Fruit fly (Drosophila melanogaster) whole organism, prepupa: ENCODE data around the gene Pde11.

Source experiments
- Blimp-1 ChIP-seq: fragments of 200-800 bp; sonication (Bioruptor generic); optimal IDR thresholded peaks from 3 replicates; lab custom pipeline; 2017; ENCODE audit warnings: missing biosample characterization, missing genetic modification characterization, mild to moderate bottlenecking, moderate library complexity, missing genetic modification reagents
- CG10631 ChIP-seq: fragments of 200-800 bp; sonication (Bioruptor generic); optimal IDR thresholded peaks from 2 replicates; lab custom pipeline; 2016; ENCODE audit warnings: missing biosample characterization, missing genetic modification characterization
- CG11762 ChIP-seq: fragments of 200-800 bp; sonication (Bioruptor generic); optimal IDR thresholded peaks from 3 replicates; lab custom pipeline; 2016; ENCODE audit warnings: missing biosample characterization, missing genetic modification characterization; ENCODE audit not compliant: insufficient read depth
- CG15336 ChIP-seq: fragments of 200-800 bp; sonication (Bioruptor generic); IDR thresholded peaks from 2 replicates; pipeline ENCODE4 v1.3.6; 2022; ENCODE audit warnings: missing biosample characterization, missing genetic modification characterization
- CG3032 ChIP-seq: fragments of 200-800 bp; optimal IDR thresholded peaks from 2 replicates; lab custom pipeline; 2019; ENCODE audit warnings: missing biosample characterization, mild to moderate bottlenecking, missing genetic modification characterization, moderate library complexity
- CG31627 ChIP-seq: fragments of 200-800 bp; sonication (Bioruptor generic); optimal IDR thresholded peaks from 3 replicates; lab custom pipeline; 2016; ENCODE audit warnings: missing biosample characterization, missing genetic modification characterization
- CG32006 ChIP-seq: fragments of 200-800 bp; sonication (Bioruptor generic); optimal IDR thresholded peaks from 3 replicates; lab custom pipeline; 2017; ENCODE audit warnings: missing biosample characterization, mild to moderate bottlenecking, missing genetic modification characterization
- CG34406 ChIP-seq: fragments of 200-800 bp; sonication (Bioruptor generic); optimal IDR thresholded peaks from 3 replicates; lab custom pipeline; 2016; ENCODE audit warnings: missing biosample characterization, missing genetic modification characterization
- CG3919 ChIP-seq: fragments of 200-800 bp; sonication (Bioruptor generic); optimal IDR thresholded peaks from 3 replicates; lab custom pipeline; 2016; ENCODE audit warnings: missing biosample characterization, missing genetic modification characterization
- CG4318 ChIP-seq: fragments of 200-800 bp; sonication (Bioruptor generic); optimal IDR thresholded peaks from 3 replicates; lab custom pipeline; 2017; ENCODE audit warnings: missing biosample characterization, mild to moderate bottlenecking, missing genetic modification characterization
- CG6276 ChIP-seq: fragments of 200-800 bp; sonication (Bioruptor generic); optimal IDR thresholded peaks from 2 replicates; lab custom pipeline; 2017; ENCODE audit warnings: missing biosample characterization, mild to moderate bottlenecking, missing genetic modification characterization
- CG6854 ChIP-seq: fragments of 200-800 bp; sonication (Bioruptor generic); optimal IDR thresholded peaks from 2 replicates; lab custom pipeline; 2017; ENCODE audit warnings: missing biosample characterization, mild to moderate bottlenecking, missing genetic modification characterization
- CG7368 ChIP-seq: fragments of 200-800 bp; sonication (Bioruptor generic); optimal IDR thresholded peaks from 3 replicates; lab custom pipeline; 2016; ENCODE audit warnings: missing biosample characterization, missing genetic modification characterization
- CG8632 ChIP-seq: fragments of 200-800 bp; sonication (Bioruptor generic); optimal IDR thresholded peaks from 3 replicates; lab custom pipeline; 2016; ENCODE audit warnings: missing biosample characterization, missing genetic modification characterization
- CG9139 ChIP-seq: fragments of 200-800 bp; sonication (Bioruptor generic); optimal IDR thresholded peaks from 3 replicates; lab custom pipeline; 2017; ENCODE audit warnings: missing biosample characterization, mild to moderate bottlenecking, missing genetic modification characterization
- Eip75B ChIP-seq: fragments of 200-800 bp; sonication (Bioruptor generic); optimal IDR thresholded peaks from 3 replicates; lab custom pipeline; 2016; ENCODE audit warnings: missing biosample characterization, missing genetic modification characterization
- Eip78C ChIP-seq: fragments of 200-800 bp; sonication (Bioruptor generic); peaks from one replicate; lab custom pipeline; 2016; ENCODE audit warnings: missing biosample characterization, missing genetic modification characterization
- Eip93F ChIP-seq: fragments of 200-800 bp; sonication (Bioruptor generic); optimal IDR thresholded peaks from 2 replicates; lab custom pipeline; 2016; ENCODE audit warnings: missing biosample characterization, mild to moderate bottlenecking, missing genetic modification characterization
- Ets96B ChIP-seq: fragments of 200-800 bp; optimal IDR thresholded peaks from 2 replicates; lab custom pipeline; 2019; ENCODE audit warnings: missing biosample characterization, mild to moderate bottlenecking, missing genetic modification characterization, moderate library complexity
- Hr38 ChIP-seq: sonication (Bioruptor generic); optimal IDR thresholded peaks from 2 replicates; lab custom pipeline; 2016; ENCODE audit warnings: missing biosample characterization, missing genetic modification characterization
- Hr39 ChIP-seq: fragments of 200-800 bp; sonication (Bioruptor generic); optimal IDR thresholded peaks from 2 replicates; lab custom pipeline; 2016; ENCODE audit warnings: missing biosample characterization, missing genetic modification characterization
- Hr4 ChIP-seq: fragments of 200-800 bp; sonication (Bioruptor generic); optimal IDR thresholded peaks from 3 replicates; lab custom pipeline; 2016; ENCODE audit warnings: missing biosample characterization, missing genetic modification characterization
- Lpt ChIP-seq: fragments of 200-800 bp; sonication (Bioruptor generic); optimal IDR thresholded peaks from 3 replicates; lab custom pipeline; 2016; ENCODE audit warnings: missing biosample characterization, missing genetic modification characterization
- OdsH ChIP-seq: fragments of 200-800 bp; sonication (Bioruptor generic); optimal IDR thresholded peaks from 3 replicates; lab custom pipeline; 2016; ENCODE audit warnings: missing biosample characterization, missing genetic modification characterization
- Smox ChIP-seq: fragments of 200-800 bp; sonication (Bioruptor generic); optimal IDR thresholded peaks from 3 replicates; lab custom pipeline; 2016; ENCODE audit warnings: missing biosample characterization, missing genetic modification characterization
- Sox102F ChIP-seq: fragments of 200-800 bp; sonication (Bioruptor generic); optimal IDR thresholded peaks from 2 replicates; lab custom pipeline; 2016; ENCODE audit warnings: missing biosample characterization, mild to moderate bottlenecking, missing genetic modification characterization
- Sox14 ChIP-seq: fragments of 200-800 bp; sonication (Bioruptor generic); optimal IDR thresholded peaks from 3 replicates; lab custom pipeline; 2016; ENCODE audit warnings: missing biosample characterization, missing genetic modification characterization
- Sox15 ChIP-seq: fragments of 200-800 bp; sonication (Bioruptor generic); optimal IDR thresholded peaks from 3 replicates; lab custom pipeline; 2016; ENCODE audit warnings: missing biosample characterization, missing genetic modification characterization
- achi ChIP-seq: fragments of 200-800 bp; sonication (Bioruptor generic); optimal IDR thresholded peaks from 3 replicates; lab custom pipeline; 2016; ENCODE audit warnings: missing biosample characterization, missing genetic modification characterization
- cyc ChIP-seq: fragments of 200-800 bp; sonication (Bioruptor generic); optimal IDR thresholded peaks from 3 replicates; lab custom pipeline; 2016; ENCODE audit warnings: missing biosample characterization, missing genetic modification characterization
- dsx ChIP-seq: fragments of 200-800 bp; optimal IDR thresholded peaks from 3 replicates; lab custom pipeline; 2019; ENCODE audit warnings: missing biosample characterization, mild to moderate bottlenecking, missing genetic modification characterization, moderate library complexity; ENCODE audit not compliant: poor library complexity, severe bottlenecking
- fd85E ChIP-seq: fragments of 200-800 bp; sonication (Bioruptor generic); optimal IDR thresholded peaks from 3 replicates; lab custom pipeline; 2016; ENCODE audit warnings: missing biosample characterization, missing genetic modification characterization
- fkh ChIP-seq: fragments of 200-800 bp; sonication (Bioruptor generic); optimal IDR thresholded peaks from 3 replicates; lab custom pipeline; 2017; ENCODE audit warnings: missing biosample characterization, mild to moderate bottlenecking, missing genetic modification characterization, moderate library complexity
- net ChIP-seq: fragments of 200-800 bp; sonication (Bioruptor generic); optimal IDR thresholded peaks from 3 replicates; lab custom pipeline; 2016; ENCODE audit warnings: missing biosample characterization, missing genetic modification characterization
- pdm3 ChIP-seq: fragments of 200-800 bp; sonication (Bioruptor generic); optimal IDR thresholded peaks from 3 replicates; lab custom pipeline; 2016; ENCODE audit warnings: missing biosample characterization, missing genetic modification characterization
- svp ChIP-seq: fragments of 200-800 bp; sonication (Bioruptor generic); peaks from one replicate; lab custom pipeline; 2016; ENCODE audit warnings: missing biosample characterization, missing genetic modification characterization
- vri ChIP-seq: fragments of 200-800 bp; sonication (Bioruptor generic); optimal IDR thresholded peaks from 3 replicates; lab custom pipeline; 2016; ENCODE audit warnings: missing biosample characterization, mild to moderate bottlenecking, missing genetic modification characterization

Gene Pde11

DNA sequence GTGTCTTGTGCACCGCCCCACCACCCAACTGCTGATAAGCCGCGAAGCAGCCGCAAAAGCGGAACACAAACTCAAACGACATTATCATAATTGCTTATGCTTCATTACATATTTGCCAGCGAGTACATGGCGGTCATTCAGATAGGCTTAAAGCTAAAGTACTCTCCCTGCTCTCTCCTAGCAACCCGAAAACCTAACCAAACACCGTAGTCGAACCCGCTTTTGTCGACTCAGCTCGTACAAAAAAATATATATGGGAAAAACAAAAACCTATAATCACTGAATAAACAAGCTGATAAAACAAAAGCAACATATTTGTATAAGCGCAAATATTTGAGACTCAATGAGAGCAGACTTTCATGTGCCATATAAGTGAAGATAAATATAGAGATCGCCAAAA lies 36.8 kb upstream of the Pde11 start (continued):
- TF ChIP-seq achi (GFP tag; lab: Kevin White, UChicago) (no peak), Sox102F (GFP tag; lab: Kevin White, UChicago) (peak; percentile 33), net (GFP tag; lab: Kevin White, UChicago) (no peak), CG3032 (tag; lab: Kevin White, UChicago) (no peak), fd85E (GFP tag; lab: Kevin White, UChicago) (no peak), CG10631 (no peak), svp (GFP tag; lab: Kevin White, UChicago) (peak; percentile 85), Hr39 (no peak), CG9139 (GFP tag; lab: Kevin White, UChicago) (no peak), dsx (GFP tag; lab: Kevin White, UChicago) (no peak), Hr38 (GFP tag; lab: Kevin White, UChicago) (no peak), CG6276 (GFP tag; lab: Kevin White, UChicago) (no peak), Sox15 (GFP tag; lab: Kevin White, UChicago) (no peak), OdsH (GFP tag; lab: Kevin White, UChicago) (no peak), CG11762 (no peak)

DNA sequence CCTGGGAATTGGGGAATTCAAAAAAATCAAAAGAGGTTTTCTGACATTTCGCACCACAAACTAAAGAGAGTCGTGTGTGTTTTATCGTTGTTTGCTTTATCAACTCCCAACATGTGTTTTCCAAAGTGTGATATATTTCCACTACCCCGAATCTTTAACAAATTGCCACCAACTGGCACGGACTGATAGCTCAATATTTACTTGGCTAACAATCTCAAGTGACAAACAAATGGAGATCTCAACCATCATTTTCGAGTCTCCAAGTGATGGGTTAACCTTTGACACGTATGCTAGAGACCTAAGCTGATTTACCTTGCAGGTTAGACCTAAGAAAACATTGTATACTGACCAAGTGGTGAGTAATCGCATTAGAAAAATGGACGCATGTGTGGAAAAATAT lies 35.3 kb upstream of the Pde11 start:
- TF ChIP-seq fkh, result peak; percentile 87
- TF ChIP-seq vri (GFP tag; lab: Kevin White, UChicago), result no peak

- TF ChIP-seq vri (GFP tag; lab: Kevin White, UChicago) (peak; percentile 8), Sox15 (GFP tag; lab: Kevin White, UChicago) (no peak), Smox (no peak)
Observed at dm6 chr2L:18625009-18625408, 34.9 kb upstream of the Pde11 start.

- TF ChIP-seq Eip93F (no peak), CG11762 (no peak), svp (GFP tag; lab: Kevin White, UChicago) (no peak), CG31627 (GFP tag; lab: Kevin White, UChicago) (no peak), CG3032 (tag; lab: Kevin White, UChicago) (no peak), vri (GFP tag; lab: Kevin White, UChicago) (no peak), CG34406 (GFP tag; lab: Kevin White, UChicago) (no peak), CG7368 (GFP tag; lab: Kevin White, UChicago) (no peak), cyc (GFP tag; lab: Kevin White, UChicago) (no peak), fd85E (GFP tag; lab: Kevin White, UChicago) (no peak), Lpt (GFP tag; lab: Kevin White, UChicago) (no peak), CG9139 (GFP tag; lab: Kevin White, UChicago) (no peak), Sox14 (GFP tag; lab: Kevin White, UChicago) (no peak), CG15336 (GFP tag; lab: Robert Waterston, UW) (no peak), pdm3 (GFP tag; lab: Kevin White, UChicago) (no peak), Ets96B (tag; lab: Kevin White, UChicago) (no peak), CG10631 (no peak)
Observed at dm6 chr2L:18624362-18624761, 34.2 kb upstream of the Pde11 start.

- TF ChIP-seq CG32006 (GFP tag; lab: Kevin White, UChicago), result no peak
- no peak for TF ChIP-seq CG10631
- peak; percentile 51 for TF ChIP-seq svp (GFP tag; lab: Kevin White, UChicago)
- TF ChIP-seq CG3919 (GFP tag; lab: Kevin White, UChicago), result no peak
- no peak for TF ChIP-seq Blimp-1
- no peak for TF ChIP-seq CG6854 (GFP tag; lab: Kevin White, UChicago)
- TF ChIP-seq fkh, result no peak
- TF ChIP-seq CG4318, result no peak
- no peak for TF ChIP-seq CG8632 (GFP tag; lab: Kevin White, UChicago)
- TF ChIP-seq vri (GFP tag; lab: Kevin White, UChicago), result no peak
- no peak for TF ChIP-seq Hr4 (GFP tag; lab: Kevin White, UChicago)
- TF ChIP-seq Eip78C (GFP tag; lab: Kevin White, UChicago), result peak; percentile 59
- TF ChIP-seq Eip75B (GFP tag; lab: Kevin White, UChicago), result no peak
- TF ChIP-seq cyc (GFP tag; lab: Kevin White, UChicago), result no peak
- TF ChIP-seq fd85E (GFP tag; lab: Kevin White, UChicago), result no peak
Observed at dm6 chr2L:18623435-18623834, 33.3 kb upstream of the Pde11 start.
